Worm (Caenorhabditis elegans) whole organism, L3 larva: ENCODE measurements around the gene mac-1.

Experiments
- aly-2 ChIP-seq: fragments of 150-350 bp; optimal IDR thresholded peaks from 2 replicates; lab custom pipeline; 2014; ENCODE audit warnings: missing biosample characterization, missing genetic modification characterization
- ama-1 ChIP-seq: fragments of 150-350 bp; optimal IDR thresholded peaks from 2 replicates; lab custom pipeline; 2018
- fos-1 ChIP-seq: fragments of 150-350 bp; optimal IDR thresholded peaks from 2 replicates; lab custom pipeline; 2014; ENCODE audit warnings: missing biosample characterization, missing genetic modification characterization
- jun-1 ChIP-seq: fragments of 150-350 bp; optimal IDR thresholded peaks from 2 replicates; lab custom pipeline; 2014; ENCODE audit warnings: missing biosample characterization, missing genetic modification reagents, missing genetic modification characterization
- lin-15B ChIP-seq: fragments of 150-350 bp; optimal IDR thresholded peaks from 2 replicates; lab custom pipeline; 2014; ENCODE audit warnings: missing biosample characterization, missing genetic modification characterization
- nhr-67 ChIP-seq: fragments of 150-350 bp; optimal IDR thresholded peaks from 2 replicates; lab custom pipeline; 2014; ENCODE audit warnings: missing biosample characterization, missing genetic modification characterization
- nhr-76 ChIP-seq: fragments of 150-350 bp; sonication (generic microtip); optimal IDR thresholded peaks from 5 replicates; lab custom pipeline; 2014; ENCODE audit warnings: missing biosample characterization, missing genetic modification characterization
- pha-4 ChIP-seq: fragments of 150-350 bp; optimal IDR thresholded peaks from 2 replicates; lab custom pipeline; 2014; ENCODE audit warnings: missing biosample characterization, missing genetic modification reagents, missing genetic modification characterization
- snpc-4 ChIP-seq: fragments of 150-350 bp; optimal IDR thresholded peaks from 2 replicates; lab custom pipeline; 2014; ENCODE audit warnings: missing biosample characterization, missing genetic modification characterization
- unc-62 ChIP-seq: fragments of 150-350 bp; sonication (generic microtip); optimal IDR thresholded peaks from 4 replicates; lab custom pipeline; 2014; ENCODE audit warnings: missing biosample characterization, missing genetic modification reagents, missing genetic modification characterization
- ztf-11 ChIP-seq: fragments of 150-350 bp; optimal IDR thresholded peaks from 2 replicates; lab custom pipeline; 2014; ENCODE audit warnings: missing biosample characterization, missing genetic modification characterization
- ztf-4 ChIP-seq: fragments of 150-350 bp; optimal IDR thresholded peaks from 2 replicates; lab custom pipeline; 2014; ENCODE audit warnings: missing biosample characterization, missing genetic modification characterization

DNA sequence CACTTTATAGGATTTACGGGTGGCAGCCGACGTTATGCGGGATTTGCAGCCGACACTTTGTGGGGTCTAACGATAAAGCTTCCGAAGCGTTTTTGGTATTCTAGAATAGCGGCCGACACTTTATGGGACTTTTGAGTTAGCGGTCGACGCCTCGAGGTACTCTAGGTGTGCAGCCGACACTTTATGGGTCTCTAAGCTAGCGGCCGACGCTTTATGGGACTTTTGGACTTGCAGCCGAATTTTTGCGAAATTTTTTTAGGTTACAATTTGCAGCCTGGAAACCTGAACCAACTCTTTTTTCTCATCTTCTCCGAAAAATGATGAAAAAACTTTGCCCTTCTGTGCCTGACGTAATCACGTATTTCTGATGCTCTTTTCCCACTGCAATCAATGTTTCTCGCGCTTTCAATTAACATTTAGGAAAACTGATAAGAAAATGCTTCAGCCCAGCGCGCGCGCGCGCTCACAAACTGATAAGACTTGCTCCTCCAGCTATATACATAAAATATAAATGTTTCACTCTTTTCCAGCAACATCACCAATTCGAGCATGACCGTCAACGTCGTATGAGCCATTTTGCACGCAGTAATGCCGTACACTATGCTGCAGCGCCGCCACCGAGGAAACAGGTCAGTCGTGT, 21.4 kb downstream of the mac-1 start:
- no peak for TF ChIP-seq aly-2 (tag; lab: Kevin White, UChicago)
- no peak for TF ChIP-seq snpc-4 (tag; lab: Kevin White, UChicago)
- no peak for TF ChIP-seq nhr-67 (tag; lab: Kevin White, UChicago)
- TF ChIP-seq fos-1, result no peak
- no peak for TF ChIP-seq ztf-11 (tag; lab: Kevin White, UChicago)
- TF ChIP-seq lin-15B, result no peak
- no peak for TF ChIP-seq nhr-76 (tag; lab: Kevin White, UChicago)
- no peak for TF ChIP-seq ztf-4 (tag; lab: Kevin White, UChicago)
- TF ChIP-seq pha-4 (tag; lab: Kevin White, UChicago), result peak; percentile 59
- TF ChIP-seq jun-1, result peak; percentile 25
- no peak for TF ChIP-seq ama-1
- TF ChIP-seq unc-62 (GFP tag; lab: Kevin White, UChicago), result no peak
